Worm (Caenorhabditis elegans): ENCODE data around the gene cec-6.

Gene cec-6

ce11 chrIV:5526711-5527383 is 17.8 kb upstream of the cec-6 start:
- TF ChIP-seq ceh-19 (GFP tag; optimal IDR thresholded peaks at IDR 0.05) (no peak), nhr-11 (tag; optimal IDR thresholded peaks at IDR 0.05) (no peak), K02D7.2 (tag; optimal IDR thresholded peaks at IDR 0.05) (no peak), unc-55 (GFP tag; optimal IDR thresholded peaks at IDR 0.05) (peak; percentile 26), ceh-24 (tag; optimal IDR thresholded peaks at IDR 0.05) (no peak), Y22D7AL.16 (tag; optimal IDR thresholded peaks at IDR 0.05) (no peak), hlh-6 (tag; optimal IDR thresholded peaks at IDR 0.05) (no peak), pat-9 (tag; optimal IDR thresholded peaks at IDR 0.05) (peak; percentile 36), ceh-45 (GFP tag; IDR thresholded peaks at IDR 0.05) (no peak), F13H6.1 (tag; optimal IDR thresholded peaks at IDR 0.05) (no peak), che-1 (tag; optimal IDR thresholded peaks at IDR 0.05) (no peak)

- TF ChIP-seq hlh-8 (tag; optimal IDR thresholded peaks at IDR 0.05) (peak; percentile 24), lim-6 (tag; optimal IDR thresholded peaks at IDR 0.05) (no peak), ceh-2 (tag; optimal IDR thresholded peaks at IDR 0.05) (no peak), ceh-24 (tag; optimal IDR thresholded peaks at IDR 0.05) (no peak), mec-3 (tag; optimal IDR thresholded peaks at IDR 0.05; ENCODE audit: borderline replicate concordance) (no peak)
Observed at ce11 chrIV:5528285-5528684, 16.4 kb upstream of the cec-6 start, which contains the start of gene unc-5. TSS of gene unc-5 (minus strand) at chrIV:5528338.

- TF ChIP-seq nfya-1 (tag; optimal IDR thresholded peaks at IDR 0.05), result no peak
- TF ChIP-seq npax-4 (tag; optimal IDR thresholded peaks at IDR 0.05), result no peak
- TF ChIP-seq unc-3 (GFP tag; conservative IDR thresholded peaks at IDR 0.05), result no peak
- TF ChIP-seq unc-3 (tag; optimal IDR thresholded peaks at IDR 0.05), result no peak
- TF ChIP-seq ceh-31 (tag; optimal IDR thresholded peaks at IDR 0.05), result no peak
- TF ChIP-seq elt-2 (tag; optimal IDR thresholded peaks at IDR 0.05), result peak; percentile 74
- no peak for TF ChIP-seq ceh-2 (tag; optimal IDR thresholded peaks at IDR 0.05)
Observed at ce11 chrIV:5530980-5531379, 13.7 kb upstream of the cec-6 start.

- TF ChIP-seq unc-42 (tag; optimal IDR thresholded peaks at IDR 0.05) (peak; percentile 88), zip-5 (tag; optimal IDR thresholded peaks at IDR 0.05) (no peak)
Observed at ce11 chrIV:5533556-5533955, 11.1 kb upstream of the cec-6 start.

ce11 chrIV:5534596-5534995 is 10.1 kb upstream of the cec-6 start:
- TF ChIP-seq ceh-9 (tag; optimal IDR thresholded peaks at IDR 0.05) (no peak), eyg-1 (tag; optimal IDR thresholded peaks at IDR 0.05) (no peak), pros-1 (tag; optimal IDR thresholded peaks at IDR 0.05) (no peak), pha-2 (tag; optimal IDR thresholded peaks at IDR 0.05) (no peak), ceh-48 (tag; optimal IDR thresholded peaks at IDR 0.05) (no peak), sox-4 (tag; optimal IDR thresholded peaks at IDR 0.05) (no peak), K02D7.2 (tag; optimal IDR thresholded peaks at IDR 0.05) (no peak), pag-3 (tag; optimal IDR thresholded peaks at IDR 0.05; ENCODE audit: borderline replicate concordance) (no peak), unc-3 (GFP tag; conservative IDR thresholded peaks at IDR 0.05) (no peak), unc-3 (tag; optimal IDR thresholded peaks at IDR 0.05) (no peak)

- TF ChIP-seq ceh-6 (GFP tag; optimal IDR thresholded peaks at IDR 0.05) (peak; percentile 1), C08G9.2 (tag; optimal IDR thresholded peaks at IDR 0.05) (no peak), hlh-6 (tag; optimal IDR thresholded peaks at IDR 0.05) (no peak), unc-42 (tag; optimal IDR thresholded peaks at IDR 0.05) (peak; percentile 33), unc-55 (GFP tag; optimal IDR thresholded peaks at IDR 0.05) (peak; percentile 96), rnt-1 (tag; optimal IDR thresholded peaks at IDR 0.05) (peak; percentile 43), tbx-2 (tag; optimal IDR thresholded peaks at IDR 0.05) (peak; percentile 27), ceh-34 (tag; optimal IDR thresholded peaks at IDR 0.05) (peak; percentile 59), ceh-31 (tag; optimal IDR thresholded peaks at IDR 0.05) (peak; percentile 7)
Observed at ce11 chrIV:5535780-5536179, 8.9 kb upstream of the cec-6 start.

All from whole organism, late embryonic.